Worm (Caenorhabditis elegans) whole organism, L4/young adult: ENCODE measurements around the gene B0554.1.

Source experiments
- W03F9.2 ChIP-seq: fragments of 150-350 bp; optimal IDR thresholded peaks from 2 replicates; lab custom pipeline; 2014; ENCODE audit warnings: missing biosample characterization, missing genetic modification characterization
- dao-5 ChIP-seq: sonication (generic microtip); optimal IDR thresholded peaks from 2 replicates; lab custom pipeline; 2016; ENCODE audit warnings: missing genotype, missing genetic modification characterization, moderate library complexity, missing compliant biosample characterization
- him-1 ChIP-seq: sonication (generic microtip); optimal IDR thresholded peaks from 2 replicates; lab custom pipeline; 2016; ENCODE audit warnings: missing genotype, missing genetic modification reagents, missing genetic modification characterization, missing compliant biosample characterization

ce11 chrV:392199-392678 is 46.0 kb upstream of the B0554.1 start, which contains the start of gene nhr-254:
- TF ChIP-seq him-1 (tag; lab: Kevin White, UChicago): no peak
- TF ChIP-seq W03F9.2 (tag; lab: Kevin White, UChicago): no peak
- no peak for TF ChIP-seq dao-5 (tag; lab: Kevin White, UChicago)
